Worm (Caenorhabditis elegans): ENCODE data around the gene nspg-11.

- TF ChIP-seq pqm-1 (tag; optimal IDR thresholded peaks at IDR 0.05) (no peak), R02D3.7 (tag; optimal IDR thresholded peaks at IDR 0.05) (no peak), zag-1 (tag; optimal IDR thresholded peaks at IDR 0.05) (no peak)
Measured at ce11 chrIV:9319080-9319479, 4.8 kb downstream of the nspg-11 start, which contains the start of the genes F49C12.11 and nemt-1.
